Worm (Caenorhabditis elegans): ENCODE results near the gene F26G1.10.

- no peak for TF ChIP-seq nhr-28 (tag; optimal IDR thresholded peaks at IDR 0.05)
- no peak for TF ChIP-seq snpc-4 (tag; optimal IDR thresholded peaks at IDR 0.05)
- no peak for TF ChIP-seq nhr-237 (tag; optimal IDR thresholded peaks at IDR 0.05)
- TF ChIP-seq ces-1 (GFP tag; optimal IDR thresholded peaks at IDR 0.05), result no peak
- TF ChIP-seq ceh-39 (tag; optimal IDR thresholded peaks at IDR 0.05), result no peak
- TF ChIP-seq pha-4 (tag; optimal IDR thresholded peaks at IDR 0.05), result no peak
- no peak for TF ChIP-seq zip-8 (tag; optimal IDR thresholded peaks at IDR 0.05)
- no peak for TF ChIP-seq hlh-1 (tag; optimal IDR thresholded peaks at IDR 0.05)
- no peak for TF ChIP-seq nhr-12 (tag; optimal IDR thresholded peaks at IDR 0.05)
- TF ChIP-seq ceh-43 (GFP tag; optimal IDR thresholded peaks at IDR 0.05), result no peak
- TF ChIP-seq ztf-11 (tag; optimal IDR thresholded peaks at IDR 0.05), result no peak
Measured at ce11 chrII:4753133-4753532, 21.0 kb upstream of the F26G1.10 start, which contains the start of gene C27D9.1.

All from whole organism, mixed stage, embryonic.